Worm (Caenorhabditis elegans) whole organism, L1 larva: ENCODE data around the gene C18B2.2.

ENCODE experiments used
- ama-1 ChIP-seq: fragments of 150-350 bp; optimal IDR thresholded peaks from 2 replicates; lab custom pipeline; 2014
- efl-3 ChIP-seq: fragments of 200-800 bp; sonication (Bioruptor generic); optimal IDR thresholded peaks from 2 replicates; lab custom pipeline; 2018; ENCODE audit warnings: mild to moderate bottlenecking, missing genetic modification characterization, missing compliant biosample characterization
- elt-2 ChIP-seq: sonication (generic microtip); optimal IDR thresholded peaks from 2 replicates; lab custom pipeline; 2016; ENCODE audit warnings: missing genetic modification characterization, mild to moderate bottlenecking, inconsistent platforms, missing compliant biosample characterization, missing genetic modification reagents
- elt-3 ChIP-seq, 6 experiments: fragments of 150-350 bp in 1 of 6; sonication (generic microtip); optimal IDR thresholded peaks; 2 replicates each; lab custom pipeline; 2017 to 2018; ENCODE audit warnings: missing biosample characterization in 6 of 6, missing genetic modification characterization in 6 of 6, inconsistent platforms in 1 of 6
- fkh-10 ChIP-seq: sonication (generic microtip); optimal IDR thresholded peaks from 2 replicates; lab custom pipeline; 2017; ENCODE audit warnings: missing biosample characterization, missing genetic modification reagents, missing genetic modification characterization
- fkh-4 ChIP-seq: sonication (generic microtip); optimal IDR thresholded peaks from 2 replicates; lab custom pipeline; 2016; ENCODE audit warnings: missing compliant biosample characterization, missing genetic modification characterization, borderline replicate concordance
- jun-1 ChIP-seq: fragments of 150-350 bp; optimal IDR thresholded peaks from 2 replicates; lab custom pipeline; 2014; ENCODE audit warnings: missing biosample characterization, missing genetic modification reagents, missing genetic modification characterization
- lin-15B ChIP-seq: fragments of 150-350 bp; sonication (generic microtip); optimal IDR thresholded peaks from 3 replicates; lab custom pipeline; 2014; ENCODE audit warnings: missing biosample characterization, missing genetic modification characterization
- nhr-20 ChIP-seq: sonication (generic microtip); optimal IDR thresholded peaks from 2 replicates; lab custom pipeline; 2016; ENCODE audit warnings: mild to moderate bottlenecking, missing genetic modification characterization, missing compliant biosample characterization
- nhr-77 ChIP-seq: fragments of 150-350 bp; optimal IDR thresholded peaks from 2 replicates; lab custom pipeline; 2014; ENCODE audit warnings: missing biosample characterization, missing genetic modification characterization
- nhr-85 ChIP-seq: sonication (generic microtip); peaks from one replicate; lab custom pipeline; 2016; ENCODE audit warnings: missing genetic modification characterization, inconsistent platforms, missing compliant biosample characterization
- skn-1 ChIP-seq: fragments of 150-350 bp; optimal IDR thresholded peaks from 2 replicates; lab custom pipeline; 2014; ENCODE audit warnings: missing biosample characterization, missing genetic modification characterization

DNA sequence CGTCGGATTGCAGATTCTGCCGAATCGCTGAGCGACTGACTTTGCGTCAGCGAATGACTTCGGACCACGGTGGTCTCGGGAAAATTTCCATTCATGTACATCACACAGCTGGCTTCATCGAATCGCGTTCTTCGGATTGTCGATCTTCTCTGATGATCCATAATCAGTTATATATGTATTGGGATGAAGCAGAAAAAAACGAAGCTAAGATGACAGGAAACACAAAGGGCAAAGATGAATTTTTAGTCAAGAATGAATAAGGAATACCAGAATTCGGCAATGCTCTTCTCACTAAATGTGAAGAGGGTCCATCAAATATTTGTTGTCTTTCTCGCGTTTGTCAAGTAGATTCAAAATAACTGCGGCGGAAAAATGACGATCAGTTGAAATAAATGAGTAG is 6.0 kb upstream of the C18B2.2 start, which contains the start of gene del-9:
- TF ChIP-seq lin-15B (tag; lab: Kevin White, UChicago) (no peak), fkh-4 (tag; lab: Kevin White, UChicago) (no peak), nhr-85 (tag; lab: Kevin White, UChicago) (no peak), nhr-20 (no peak), efl-3 (no peak), jun-1 (tag; lab: Kevin White, UChicago) (no peak), ama-1 (lab: Kevin White, UChicago) (no peak), elt-2 (tag; lab: Kevin White, UChicago) (no peak), skn-1 (tag; lab: Kevin White, UChicago) (no peak), fkh-10 (no peak), nhr-77 (tag; lab: Kevin White, UChicago) (no peak), elt-3 (tag; optimal IDR thresholded peaks at IDR 0.05; lab: Kevin White, UChicago) (no peak)
